Worm (Caenorhabditis elegans) whole organism, L2 larva: ENCODE data around the gene rip-1.

Experiments
- R02D3.7 ChIP-seq: fragments of 150-350 bp; optimal IDR thresholded peaks from 2 replicates; lab custom pipeline; 2014; ENCODE audit warnings: missing biosample characterization, missing genetic modification characterization
- nhr-25 ChIP-seq: fragments of 150-350 bp; sonication (generic microtip); optimal IDR thresholded peaks from 3 replicates; lab custom pipeline; 2014; ENCODE audit warnings: missing biosample characterization, missing genetic modification characterization
- snpc-4 ChIP-seq: fragments of 150-350 bp; optimal IDR thresholded peaks from 2 replicates; lab custom pipeline; 2014; ENCODE audit warnings: missing biosample characterization, missing genetic modification characterization

DNA sequence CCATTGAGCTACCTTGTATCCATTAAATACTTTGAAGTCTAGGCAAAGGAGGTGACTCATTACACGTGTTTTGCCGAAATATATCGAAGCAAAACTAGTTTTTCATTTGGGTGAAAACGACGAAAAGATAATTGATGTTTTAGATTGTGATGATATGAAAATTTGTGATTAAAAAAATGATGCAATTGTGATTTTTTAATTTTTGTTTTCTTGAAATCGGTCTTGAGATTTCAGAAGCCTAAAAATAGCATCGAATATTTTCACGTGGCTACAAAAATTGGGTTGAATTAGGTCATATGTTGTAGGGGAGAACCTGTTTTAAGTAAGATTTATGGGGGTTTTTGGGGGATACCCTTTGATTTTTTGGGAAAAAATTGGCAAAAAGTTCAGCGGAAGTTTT, 32.0 kb upstream of the rip-1 start:
- no peak for TF ChIP-seq R02D3.7
- TF ChIP-seq snpc-4: no peak
- peak; percentile 77 for TF ChIP-seq nhr-25 (tag; lab: Kevin White, UChicago)
